Fruit fly (Drosophila melanogaster) whole organism, embryonic: ENCODE data around the gene Ogdh.

ENCODE experiments used
- BtbVII ChIP-seq: fragments of 200-800 bp; sonication (Bioruptor generic); optimal IDR thresholded peaks from 3 replicates; lab custom pipeline; 2017; ENCODE audit warnings: missing biosample characterization, mild to moderate bottlenecking, missing genetic modification characterization
- CG10321 ChIP-seq: fragments of 200-800 bp; sonication (Bioruptor generic); IDR thresholded peaks from 2 replicates; pipeline ENCODE4 v1.3.6; 2022; ENCODE audit warnings: missing biosample characterization, missing genetic modification characterization
- CG13296 ChIP-seq: fragments of 200-800 bp; sonication (Bioruptor generic); optimal IDR thresholded peaks from 3 replicates; lab custom pipeline; 2018; ENCODE audit warnings: missing biosample characterization, mild to moderate bottlenecking, missing genetic modification characterization
- CG16813 ChIP-seq: fragments of 200-800 bp; sonication (Bioruptor generic); IDR thresholded peaks from 3 replicates; pipeline ENCODE4 v1.3.6; 2022; ENCODE audit warnings: missing biosample characterization, missing genetic modification characterization; ENCODE audit not compliant: partially characterized antibody
- CG16863 ChIP-seq: fragments of 200-800 bp; sonication (Bioruptor generic); optimal IDR thresholded peaks from 3 replicates; lab custom pipeline; 2016; ENCODE audit warnings: missing biosample characterization, missing genetic modification characterization
- CG1792 ChIP-seq: fragments of 200-800 bp; sonication (Bioruptor generic); optimal IDR thresholded peaks from 2 replicates; lab custom pipeline; 2016; ENCODE audit warnings: missing biosample characterization, missing genetic modification characterization
- CG30403 ChIP-seq: fragments of 200-800 bp; sonication (Bioruptor generic); optimal IDR thresholded peaks from 3 replicates; lab custom pipeline; 2016; ENCODE audit warnings: missing biosample characterization, missing genetic modification characterization
- CG32532 ChIP-seq: fragments of 200-800 bp; sonication (Bioruptor generic); IDR thresholded peaks from 2 replicates; pipeline ENCODE4 v1.3.6; 2022; ENCODE audit warnings: missing biosample characterization, missing genetic modification characterization
- CG4328 ChIP-seq: fragments of 200-800 bp; sonication (Bioruptor generic); optimal IDR thresholded peaks from 3 replicates; lab custom pipeline; 2017; ENCODE audit warnings: missing biosample characterization, missing genetic modification reagents, missing genetic modification characterization
- CG4707 ChIP-seq: fragments of 200-800 bp; sonication (Bioruptor generic); optimal IDR thresholded peaks from 2 replicates; lab custom pipeline; 2018; ENCODE audit warnings: missing biosample characterization, mild to moderate bottlenecking, missing genetic modification characterization, moderate library complexity
- CG5953 ChIP-seq: fragments of 200-800 bp; sonication (Bioruptor generic); IDR thresholded peaks from 2 replicates; pipeline ENCODE4 v1.3.6; 2022; ENCODE audit warnings: missing biosample characterization, missing genetic modification characterization
- CG6254 ChIP-seq: fragments of 200-800 bp; sonication (Bioruptor generic); optimal IDR thresholded peaks from 3 replicates; lab custom pipeline; 2017; ENCODE audit warnings: mild to moderate bottlenecking, missing biosample characterization, missing genetic modification reagents, missing genetic modification characterization
- CHES-1-like ChIP-seq: fragments of 200-800 bp; sonication (Bioruptor generic); optimal IDR thresholded peaks from 2 replicates; lab custom pipeline; 2016; ENCODE audit warnings: missing biosample characterization, missing genetic modification characterization
- Chrac-16 ChIP-seq: fragments of 200-800 bp; sonication (Bioruptor generic); optimal IDR thresholded peaks from 3 replicates; lab custom pipeline; 2016; ENCODE audit warnings: missing biosample characterization, missing genetic modification characterization
- CkIIα-i1 ChIP-seq: fragments of 200-800 bp; sonication (Bioruptor generic); IDR thresholded peaks from 2 replicates; pipeline ENCODE4 v1.3.6; 2022; ENCODE audit warnings: missing biosample characterization, missing genetic modification characterization
- Elba2 ChIP-seq: fragments of 200-800 bp; sonication (Bioruptor generic); optimal IDR thresholded peaks from 3 replicates; lab custom pipeline; 2016; ENCODE audit warnings: missing biosample characterization, missing genetic modification characterization
- HLH4C ChIP-seq: fragments of 200-800 bp; sonication (Bioruptor generic); IDR thresholded peaks from 3 replicates; pipeline ENCODE4 v1.3.6; 2022; ENCODE audit warnings: missing biosample characterization, missing genetic modification characterization; ENCODE audit not compliant: partially characterized antibody
- Lim3 ChIP-seq: fragments of 200-800 bp; sonication (Bioruptor generic); IDR thresholded peaks from 2 replicates; pipeline ENCODE4 v1.3.6; 2022; ENCODE audit warnings: missing biosample characterization, missing genetic modification characterization
- Mes4 ChIP-seq: fragments of 200-800 bp; sonication (Bioruptor generic); optimal IDR thresholded peaks from 2 replicates; lab custom pipeline; 2016; ENCODE audit warnings: missing biosample characterization, missing genetic modification characterization
- Myb ChIP-seq: fragments of 200-800 bp; sonication (Bioruptor generic); optimal IDR thresholded peaks from 2 replicates; lab custom pipeline; 2016; ENCODE audit warnings: missing biosample characterization, missing genetic modification characterization
- Nf-YC ChIP-seq: fragments of 200-800 bp; optimal IDR thresholded peaks from 3 replicates; lab custom pipeline; 2019; ENCODE audit warnings: missing biosample characterization, mild to moderate bottlenecking, missing genetic modification characterization, moderate library complexity
- Oaz ChIP-seq: fragments of 200-800 bp; sonication (Bioruptor generic); IDR thresholded peaks from 2 replicates; pipeline ENCODE4 v1.3.6; 2022; ENCODE audit warnings: missing biosample characterization, missing genetic modification characterization
- Optix ChIP-seq: fragments of 200-800 bp; sonication (Bioruptor generic); IDR thresholded peaks from 3 replicates; pipeline ENCODE4 v1.3.6; 2022; ENCODE audit warnings: missing biosample characterization, missing genetic modification characterization
- Tbp ChIP-seq: fragments of >200 bp; optimal IDR thresholded peaks from 2 replicates; lab custom pipeline; 2018; ENCODE audit warnings: missing biosample characterization, missing genetic modification characterization
- ac ChIP-seq: fragments of 200-800 bp; sonication (Bioruptor generic); optimal IDR thresholded peaks from 3 replicates; lab custom pipeline; 2017; ENCODE audit warnings: missing biosample characterization, mild to moderate bottlenecking, missing genetic modification characterization
- amos ChIP-seq: fragments of 200-800 bp; sonication (Bioruptor generic); IDR thresholded peaks from 2 replicates; pipeline ENCODE4 v1.3.6; 2022; ENCODE audit warnings: missing biosample characterization, missing genetic modification characterization; ENCODE audit not compliant: partially characterized antibody
- ara ChIP-seq: fragments of 200-800 bp; sonication (Bioruptor generic); IDR thresholded peaks from 2 replicates; pipeline ENCODE4 v1.3.6; 2022; ENCODE audit warnings: missing biosample characterization, missing genetic modification characterization
- dmrt11E ChIP-seq: fragments of 200-800 bp; sonication (Bioruptor generic); optimal IDR thresholded peaks from 3 replicates; lab custom pipeline; 2018; ENCODE audit warnings: missing biosample characterization, mild to moderate bottlenecking, missing genetic modification characterization, moderate library complexity
- ems ChIP-seq: fragments of 200-800 bp; sonication (Bioruptor generic); optimal IDR thresholded peaks from 3 replicates; lab custom pipeline; 2016; ENCODE audit warnings: missing biosample characterization, missing genetic modification characterization
- fd102C ChIP-seq: fragments of 200-800 bp; sonication (Bioruptor generic); optimal IDR thresholded peaks from 2 replicates; lab custom pipeline; 2018; ENCODE audit warnings: missing biosample characterization, mild to moderate bottlenecking, missing genetic modification characterization, moderate library complexity
- fd64A ChIP-seq: fragments of 200-800 bp; sonication (Bioruptor generic); optimal IDR thresholded peaks from 3 replicates; lab custom pipeline; 2018; ENCODE audit warnings: missing biosample characterization, mild to moderate bottlenecking, missing genetic modification characterization
- fu2 ChIP-seq: fragments of 200-800 bp; sonication (Bioruptor generic); optimal IDR thresholded peaks from 2 replicates; lab custom pipeline; 2016; ENCODE audit warnings: missing biosample characterization, missing genetic modification characterization
- gem ChIP-seq: fragments of 200-800 bp; sonication (Bioruptor generic); optimal IDR thresholded peaks from 2 replicates; lab custom pipeline; 2019; ENCODE audit warnings: missing biosample characterization, mild to moderate bottlenecking, missing genetic modification characterization, moderate library complexity
- inv ChIP-seq: fragments of 200-800 bp; sonication (Bioruptor generic); IDR thresholded peaks from 2 replicates; pipeline ENCODE4 v1.3.6; 2022; ENCODE audit warnings: missing biosample characterization, missing genetic modification characterization; ENCODE audit not compliant: partially characterized antibody
- lab ChIP-seq: fragments of 200-800 bp; sonication (Bioruptor generic); optimal IDR thresholded peaks from 3 replicates; lab custom pipeline; 2017; ENCODE audit warnings: missing biosample characterization, missing genetic modification characterization, mild to moderate bottlenecking, moderate library complexity, missing genetic modification reagents
- luna ChIP-seq: fragments of 200-800 bp; sonication (Bioruptor generic); optimal IDR thresholded peaks from 2 replicates; lab custom pipeline; 2016; ENCODE audit warnings: missing biosample characterization, missing genetic modification characterization
- onecut ChIP-seq: fragments of 200-800 bp; sonication (Bioruptor generic); IDR thresholded peaks from 2 replicates; pipeline ENCODE4 v1.3.6; 2022; ENCODE audit warnings: missing biosample characterization, missing genetic modification characterization
- p53 ChIP-seq: fragments of 200-800 bp; sonication (Bioruptor generic); optimal IDR thresholded peaks from 2 replicates; lab custom pipeline; 2016; ENCODE audit warnings: missing biosample characterization, missing genetic modification characterization
- pan ChIP-seq, 4 experiments: fragments of >200 bp in 3 of 4; fragments of 200-800 bp in 1 of 4; sonication (Bioruptor generic) in 1 of 4; optimal IDR thresholded peaks in 3 of 4; IDR thresholded peaks in 1 of 4; 2 replicates each; pipeline versions ENCODE4 v1.3.6 to Lab custom; 2017 to 2022; ENCODE audit warnings: missing biosample characterization in 2 of 4, missing genetic modification characterization in 2 of 4, mixed read lengths in 1 of 4
- pum ChIP-seq: fragments of 200-800 bp; sonication (Bioruptor generic); optimal IDR thresholded peaks from 2 replicates; lab custom pipeline; 2016; ENCODE audit warnings: missing biosample characterization, missing genetic modification characterization
- pzg ChIP-seq: fragments of 200-800 bp; sonication (Bioruptor generic); optimal IDR thresholded peaks from 3 replicates; lab custom pipeline; 2018; ENCODE audit warnings: missing biosample characterization, mild to moderate bottlenecking, missing genetic modification characterization, moderate library complexity
- ranshi ChIP-seq: fragments of 200-800 bp; sonication (Bioruptor generic); IDR thresholded peaks from 2 replicates; pipeline ENCODE4 v1.3.6; 2022; ENCODE audit warnings: missing biosample characterization, missing genetic modification characterization
- rib ChIP-seq: fragments of 200-800 bp; sonication (Bioruptor generic); IDR thresholded peaks from 2 replicates; pipeline ENCODE4 v1.3.6; 2022; ENCODE audit warnings: missing biosample characterization, missing genetic modification characterization
- sc ChIP-seq, 3 experiments: fragments of >200 bp in 2 of 3; fragments of 200-800 bp in 1 of 3; sonication (Bioruptor generic) in 1 of 3; optimal IDR thresholded peaks; 2 replicates in 2 of 3; 3 replicates in 1 of 3; lab custom pipeline; 2017; ENCODE audit warnings: mild to moderate bottlenecking in 1 of 3, missing biosample characterization in 1 of 3, missing genetic modification characterization in 1 of 3, missing genetic modification reagents in 1 of 3
- sima ChIP-seq: fragments of 200-800 bp; sonication (Bioruptor generic); optimal IDR thresholded peaks from 2 replicates; lab custom pipeline; 2016; ENCODE audit warnings: missing biosample characterization, missing genetic modification characterization
- trh ChIP-seq: fragments of 200-800 bp; sonication (Bioruptor generic); optimal IDR thresholded peaks from 2 replicates; lab custom pipeline; 2016; ENCODE audit warnings: missing biosample characterization, missing genetic modification characterization
- unpg ChIP-seq: fragments of 200-800 bp; sonication (Bioruptor generic); optimal IDR thresholded peaks from 3 replicates; lab custom pipeline; 2018; ENCODE audit warnings: missing biosample characterization, mild to moderate bottlenecking, missing genetic modification characterization, moderate library complexity
- zfh2 ChIP-seq: fragments of 200-800 bp; sonication (Bioruptor generic); optimal IDR thresholded peaks from 2 replicates; lab custom pipeline; 2016; ENCODE audit warnings: missing biosample characterization, missing genetic modification characterization

Ogdh gene

dm6 chr3L:17012017-17012719 lies 57.5 kb downstream of the Ogdh start, which contains the start of gene CG3764 (continued):
- TF ChIP-seq Myb (GFP tag; lab: Kevin White, UChicago) (peak; percentile 100), Mes4 (GFP tag; lab: Kevin White, UChicago) (peak; percentile 83), gem (tag; lab: Kevin White, UChicago) (peak; percentile 60), lab (GFP tag; lab: Kevin White, UChicago) (peak; percentile 91), Nf-YC (peak; percentile 78), fd64A (GFP tag; lab: Kevin White, UChicago) (peak; percentile 91), CG5953 (GFP tag; lab: Robert Waterston, UW) (peak; percentile 39; the same call in 1 of the 2 replicates), p53 (GFP tag; lab: Kevin White, UChicago) (peak; percentile 77), pzg (GFP tag; lab: Kevin White, UChicago) (peak; percentile 97), CG13296 (GFP tag; lab: Kevin White, UChicago) (peak; percentile 89), rib (GFP tag; lab: Robert Waterston, UW) (peak; percentile 94), CG30403 (GFP tag; lab: Kevin White, UChicago) (peak; percentile 40), CG1792 (GFP tag; lab: Kevin White, UChicago) (peak; percentile 53), CG16813 (0 out of 3 replicates have a peak, but pooled peaks have one; percentile 28), Optix (GFP tag; lab: Robert Waterston, UW) (no peak), CG6254 (GFP tag; lab: Kevin White, UChicago) (peak; percentile 77), CG4707 (peak; percentile 86), fu2 (peak; percentile 25), Chrac-16 (peak; percentile 24), sima (GFP tag; lab: Kevin White, UChicago) (peak; percentile 0), Elba2 (GFP tag; lab: Kevin White, UChicago) (no peak), onecut (peak; percentile 72), Lim3 (GFP tag; lab: Robert Waterston, UW) (no peak), CHES-1-like (GFP tag; lab: Kevin White, UChicago) (peak; percentile 92), CG32532 (GFP tag; lab: Robert Waterston, UW) (peak; percentile 50), CG4328 (GFP tag; lab: Kevin White, UChicago) (peak; percentile 90), ac (GFP tag; lab: Kevin White, UChicago) (peak; percentile 69), trh (GFP tag; lab: Kevin White, UChicago) (peak; percentile 9), inv (GFP tag; lab: Robert Waterston, UW) (no peak), ara (GFP tag; lab: Robert Waterston, UW) (peak; percentile 73), zfh2 (GFP tag; lab: Kevin White, UChicago) (peak; percentile 23), amos (GFP tag; lab: Robert Waterston, UW) (peak; percentile 45; the same call in 1 of the 2 replicates), ranshi (GFP tag; lab: Robert Waterston, UW) (peak; percentile 44; the same call in 1 of the 2 replicates), ems (peak; percentile 27), CkIIα-i1 (GFP tag; lab: Robert Waterston, UW) (no peak), luna (GFP tag; lab: Kevin White, UChicago) (no peak), CG16863 (peak; percentile 73), sc (optimal IDR thresholded peaks at IDR 0.05; lab: Kevin White, UChicago) (no peak), sc (GFP tag; optimal IDR thresholded peaks at IDR 0.05; lab: Kevin White, UChicago) (peak; percentile 70), BtbVII (peak; percentile 81), dmrt11E (tag; lab: Kevin White, UChicago) (peak; percentile 44), fd102C (GFP tag; lab: Kevin White, UChicago) (peak; percentile 86), Oaz (0 out of 2 replicates have a peak, but pooled peaks have one; percentile 37), pum (GFP tag; lab: Kevin White, UChicago) (peak; percentile 46), unpg (GFP tag; lab: Kevin White, UChicago) (peak; percentile 63), pan (optimal IDR thresholded peaks at IDR 0.05; lab: Kevin White, UChicago) (no peak), pan (GFP tag; optimal IDR thresholded peaks at IDR 0.05 in 1 of 2, IDR thresholded peaks at IDR 0.05 in 1 of 2) (peak in 1 of 2 experiments; percentile 71), Tbp (GFP tag; lab: Kevin White, UChicago) (no peak), HLH4C (GFP tag; lab: Robert Waterston, UW) (no peak), CG10321 (GFP tag; lab: Robert Waterston, UW) (peak; percentile 50)
